Worm (Caenorhabditis elegans): ENCODE measurements around the gene T28A11.25.

DNA sequence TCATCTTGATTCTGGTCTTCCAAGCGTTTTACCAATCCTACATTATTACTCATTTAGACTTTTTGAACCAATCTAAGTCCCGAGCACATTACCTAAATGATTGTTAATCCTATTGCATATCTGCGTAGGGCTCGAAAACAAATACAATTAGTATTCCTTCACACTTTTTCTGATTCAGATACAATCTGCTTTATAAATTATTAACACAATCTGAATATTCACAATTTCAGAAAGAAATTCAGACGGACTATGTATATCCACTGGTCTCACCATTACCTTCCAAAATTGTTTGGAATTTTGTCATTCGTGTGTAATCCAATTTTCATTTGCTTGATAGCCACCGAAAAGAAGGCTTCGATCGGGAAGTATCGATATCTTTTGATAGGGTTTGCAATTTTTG, 40.4 kb upstream of the T28A11.25 start, which contains the start of gene srj-11:
- TF ChIP-seq flt-1 (GFP tag; IDR thresholded peaks at IDR 0.05) = no peak
- no peak for TF ChIP-seq ztf-29 (GFP tag; IDR thresholded peaks at IDR 0.05)
- TF ChIP-seq med-1 (GFP tag; optimal IDR thresholded peaks at IDR 0.05; ENCODE audit: insufficient read depth) = no peak
- TF ChIP-seq tab-1 (GFP tag; IDR thresholded peaks at IDR 0.05) = no peak
- TF ChIP-seq ref-1 (GFP tag; conservative IDR thresholded peaks at IDR 0.05) = no peak
- TF ChIP-seq cog-1 (tag; optimal IDR thresholded peaks at IDR 0.05) = no peak
- TF ChIP-seq T22C8.4 (GFP tag; IDR thresholded peaks at IDR 0.05) = no peak

Measured in whole organism, midembryonic.